Worm (Caenorhabditis elegans) whole organism, L1 larva: ENCODE results near the gene C30A5.16.

Experiments
- C04F5.9 ChIP-seq: sonication (generic microtip); optimal IDR thresholded peaks from 2 replicates; lab custom pipeline; 2016; ENCODE audit warnings: missing genetic modification characterization, missing compliant biosample characterization
- C16A3.4 ChIP-seq: fragments of 150-350 bp; optimal IDR thresholded peaks from 2 replicates; lab custom pipeline; 2014; ENCODE audit warnings: missing biosample characterization, missing genetic modification characterization
- C34B4.2 ChIP-seq: sonication (generic microtip); optimal IDR thresholded peaks from 2 replicates; lab custom pipeline; 2017; ENCODE audit warnings: mild to moderate bottlenecking, missing genetic modification characterization, missing compliant biosample characterization
- ama-1 ChIP-seq: fragments of 150-350 bp; optimal IDR thresholded peaks from 2 replicates; lab custom pipeline; 2014
- blmp-1 ChIP-seq: fragments of 150-350 bp; optimal IDR thresholded peaks from 2 replicates; lab custom pipeline; 2014; ENCODE audit warnings: missing biosample characterization, missing genetic modification characterization
- ceh-63 ChIP-seq: fragments of 200-800 bp; sonication (Bioruptor generic); optimal IDR thresholded peaks from 2 replicates; lab custom pipeline; 2018; ENCODE audit warnings: mild to moderate bottlenecking, missing genetic modification characterization, missing compliant biosample characterization
- ceh-8 ChIP-seq: fragments of 200-800 bp; sonication (Bioruptor generic); optimal IDR thresholded peaks from 2 replicates; lab custom pipeline; 2018; ENCODE audit warnings: mild to moderate bottlenecking, missing genetic modification characterization, moderate library complexity, missing compliant biosample characterization
- ceh-82 ChIP-seq, 3 experiments: fragments of 150-350 bp in 1 of 3; sonication (generic microtip) in 2 of 3; optimal IDR thresholded peaks; 2 replicates each; lab custom pipeline; 2014 to 2017; ENCODE audit warnings: missing biosample characterization in 3 of 3, missing genetic modification characterization in 3 of 3
- ceh-90 ChIP-seq: sonication (generic microtip); optimal IDR thresholded peaks from 2 replicates; lab custom pipeline; 2016; ENCODE audit warnings: missing genetic modification characterization, missing compliant biosample characterization
- ces-1 ChIP-seq: fragments of 150-350 bp; optimal IDR thresholded peaks from 2 replicates; lab custom pipeline; 2014; ENCODE audit warnings: missing biosample characterization, missing genetic modification reagents, missing genetic modification characterization
- dsc-1 ChIP-seq: sonication (generic microtip); optimal IDR thresholded peaks from 2 replicates; lab custom pipeline; 2016; ENCODE audit warnings: mild to moderate bottlenecking, missing genetic modification characterization, missing compliant biosample characterization
- egl-13 ChIP-seq: sonication (generic microtip); optimal IDR thresholded peaks from 2 replicates; lab custom pipeline; 2016; ENCODE audit warnings: missing genotype, missing genetic modification reagents, missing genetic modification characterization, missing compliant biosample characterization
- egl-27 ChIP-seq, 2 experiments: fragments of 150-350 bp in 1 of 2; sonication (generic microtip); optimal IDR thresholded peaks; 3 replicates each; lab custom pipeline; 2017 to 2018; ENCODE audit warnings: missing biosample characterization in 2 of 2, missing genetic modification characterization in 2 of 2, missing genetic modification reagents in 2 of 2
- elt-3 ChIP-seq, 6 experiments: fragments of 150-350 bp in 1 of 6; sonication (generic microtip); optimal IDR thresholded peaks; 2 replicates each; lab custom pipeline; 2017 to 2018; ENCODE audit warnings: missing biosample characterization in 6 of 6, missing genetic modification characterization in 6 of 6, inconsistent platforms in 1 of 6
- ets-5 ChIP-seq: fragments of 200-800 bp; sonication (Bioruptor generic); IDR thresholded peaks from 2 replicates; pipeline ENCODE4 v1.3.6; 2022; ENCODE audit warnings: missing genetic modification characterization, missing compliant biosample characterization
- fkh-10 ChIP-seq: sonication (generic microtip); optimal IDR thresholded peaks from 2 replicates; lab custom pipeline; 2017; ENCODE audit warnings: missing biosample characterization, missing genetic modification reagents, missing genetic modification characterization
- fkh-4 ChIP-seq: sonication (generic microtip); optimal IDR thresholded peaks from 2 replicates; lab custom pipeline; 2016; ENCODE audit warnings: missing compliant biosample characterization, missing genetic modification characterization, borderline replicate concordance
- fkh-8 ChIP-seq: sonication (generic microtip); optimal IDR thresholded peaks from 2 replicates; lab custom pipeline; 2016; ENCODE audit warnings: mild to moderate bottlenecking, missing genetic modification characterization, missing compliant biosample characterization
- hlh-17 ChIP-seq: fragments of 200-800 bp; sonication (Bioruptor generic); optimal IDR thresholded peaks from 2 replicates; lab custom pipeline; 2018; ENCODE audit warnings: missing genetic modification characterization, mild to moderate bottlenecking, missing compliant biosample characterization, moderate library complexity, borderline replicate concordance
- jun-1 ChIP-seq: fragments of 150-350 bp; optimal IDR thresholded peaks from 2 replicates; lab custom pipeline; 2014; ENCODE audit warnings: missing biosample characterization, missing genetic modification reagents, missing genetic modification characterization
- lin-13 ChIP-seq: fragments of 150-350 bp; optimal IDR thresholded peaks from 2 replicates; lab custom pipeline; 2014; ENCODE audit warnings: missing biosample characterization, missing genetic modification reagents, missing genetic modification characterization
- lin-14 ChIP-seq: fragments of 200-800 bp; sonication (Bioruptor generic); optimal IDR thresholded peaks from 2 replicates; lab custom pipeline; 2018; ENCODE audit warnings: mild to moderate bottlenecking, missing genetic modification characterization, moderate library complexity, missing compliant biosample characterization
- lin-15B ChIP-seq: fragments of 150-350 bp; sonication (generic microtip); optimal IDR thresholded peaks from 3 replicates; lab custom pipeline; 2014; ENCODE audit warnings: missing biosample characterization, missing genetic modification characterization
- lin-35 ChIP-seq, 2 experiments: fragments of 150-350 bp; optimal IDR thresholded peaks; 2 replicates each; lab custom pipeline; 2014; ENCODE audit warnings: missing biosample characterization in 2 of 2, missing genetic modification characterization in 2 of 2, missing genetic modification reagents in 2 of 2
- lin-39 ChIP-seq: fragments of 150-350 bp; optimal IDR thresholded peaks from 2 replicates; lab custom pipeline; 2014; ENCODE audit warnings: missing biosample characterization, missing genetic modification reagents, missing genetic modification characterization
- lir-3 ChIP-seq: sonication (generic microtip); optimal IDR thresholded peaks from 2 replicates; lab custom pipeline; 2016; ENCODE audit warnings: mild to moderate bottlenecking, missing genetic modification characterization, moderate library complexity, missing compliant biosample characterization; ENCODE audit not compliant: poor library complexity
- lsy-2 ChIP-seq, 2 experiments: fragments of 150-350 bp; optimal IDR thresholded peaks; 2 replicates each; lab custom pipeline; 2014; ENCODE audit warnings: missing biosample characterization in 2 of 2, missing genetic modification characterization in 2 of 2
- mdl-1 ChIP-seq, 2 experiments: fragments of 150-350 bp; optimal IDR thresholded peaks; 2 replicates each; lab custom pipeline; 2014 to 2017; ENCODE audit warnings: missing biosample characterization in 2 of 2, missing genetic modification characterization in 2 of 2, inconsistent platforms in 1 of 2
- mef-2 ChIP-seq: fragments of 150-350 bp; optimal IDR thresholded peaks from 2 replicates; lab custom pipeline; 2014; ENCODE audit warnings: missing biosample characterization, missing genetic modification characterization
- mep-1 ChIP-seq: fragments of 150-350 bp; optimal IDR thresholded peaks from 2 replicates; lab custom pipeline; 2014; ENCODE audit warnings: missing biosample characterization, missing genetic modification characterization
- nhr-11 ChIP-seq: fragments of 150-350 bp; optimal IDR thresholded peaks from 2 replicates; lab custom pipeline; 2014; ENCODE audit warnings: missing biosample characterization, missing genetic modification characterization
- nhr-19 ChIP-seq: fragments of 200-800 bp; sonication (Bioruptor generic); conservative IDR thresholded peaks from 2 replicates; pipeline ENCODE4 v1.3.6; 2022; ENCODE audit warnings: missing genetic modification characterization, missing compliant biosample characterization
- nhr-47 ChIP-seq: sonication (generic microtip); optimal IDR thresholded peaks from 2 replicates; lab custom pipeline; 2016; ENCODE audit warnings: mild to moderate bottlenecking, missing genetic modification characterization, moderate library complexity, missing compliant biosample characterization
- nhr-71 ChIP-seq: sonication (generic microtip); optimal IDR thresholded peaks from 2 replicates; lab custom pipeline; 2016; ENCODE audit warnings: mild to moderate bottlenecking, missing genetic modification characterization, moderate library complexity, missing compliant biosample characterization
- nhr-76 ChIP-seq: sonication (generic microtip); optimal IDR thresholded peaks from 2 replicates; lab custom pipeline; 2017; ENCODE audit warnings: missing biosample characterization, missing genetic modification characterization
- nhr-77 ChIP-seq: fragments of 150-350 bp; optimal IDR thresholded peaks from 2 replicates; lab custom pipeline; 2014; ENCODE audit warnings: missing biosample characterization, missing genetic modification characterization
- nhr-90 ChIP-seq: sonication (generic microtip); optimal IDR thresholded peaks from 2 replicates; lab custom pipeline; 2016; ENCODE audit warnings: mild to moderate bottlenecking, missing genetic modification characterization, missing compliant biosample characterization; ENCODE audit not compliant: poor library complexity
- pax-3 ChIP-seq: fragments of 200-800 bp; sonication (Bioruptor generic); optimal IDR thresholded peaks from 2 replicates; lab custom pipeline; 2018; ENCODE audit warnings: mild to moderate bottlenecking, missing genetic modification characterization, moderate library complexity, missing compliant biosample characterization
- skn-1 ChIP-seq: fragments of 150-350 bp; optimal IDR thresholded peaks from 2 replicates; lab custom pipeline; 2014; ENCODE audit warnings: missing biosample characterization, missing genetic modification characterization
- snu-23 ChIP-seq: sonication (generic microtip); optimal IDR thresholded peaks from 2 replicates; lab custom pipeline; 2016; ENCODE audit warnings: missing genetic modification characterization, missing compliant biosample characterization
- sox-4 ChIP-seq: sonication (generic microtip); optimal IDR thresholded peaks from 2 replicates; lab custom pipeline; 2016; ENCODE audit warnings: missing genetic modification characterization, missing compliant biosample characterization
- swsn-7 ChIP-seq: sonication (generic microtip); optimal IDR thresholded peaks from 2 replicates; lab custom pipeline; 2016; ENCODE audit warnings: missing genetic modification characterization, missing compliant biosample characterization
- tlp-1 ChIP-seq: fragments of 150-350 bp; optimal IDR thresholded peaks from 2 replicates; lab custom pipeline; 2014; ENCODE audit warnings: missing biosample characterization, missing genetic modification characterization
- unc-130 ChIP-seq: fragments of 150-350 bp; optimal IDR thresholded peaks from 2 replicates; lab custom pipeline; 2017; ENCODE audit warnings: missing biosample characterization, missing genetic modification characterization, inconsistent platforms
- unc-30 ChIP-seq: sonication (generic microtip); optimal IDR thresholded peaks from 2 replicates; lab custom pipeline; 2017; ENCODE audit warnings: missing biosample characterization, missing genetic modification characterization
- unc-62 ChIP-seq: fragments of 150-350 bp; optimal IDR thresholded peaks from 2 replicates; lab custom pipeline; 2014; ENCODE audit warnings: missing biosample characterization, missing genetic modification reagents, missing genetic modification characterization
- unc-86 ChIP-seq: sonication (generic microtip); optimal IDR thresholded peaks from 2 replicates; lab custom pipeline; 2016; ENCODE audit warnings: missing genetic modification characterization, missing compliant biosample characterization
- vab-15 ChIP-seq: sonication (generic microtip); optimal IDR thresholded peaks from 2 replicates; lab custom pipeline; 2017; ENCODE audit warnings: missing genotype, mild to moderate bottlenecking, missing genetic modification characterization, missing compliant biosample characterization
- zip-4 ChIP-seq: fragments of 200-800 bp; sonication (Bioruptor generic); optimal IDR thresholded peaks from 2 replicates; lab custom pipeline; 2018; ENCODE audit warnings: mild to moderate bottlenecking, missing genetic modification characterization, moderate library complexity, missing compliant biosample characterization
- ztf-11 ChIP-seq, 2 experiments: sonication (generic microtip); optimal IDR thresholded peaks; 2 replicates each; lab custom pipeline; 2016 to 2017; ENCODE audit warnings: missing genetic modification characterization in 2 of 2, missing biosample characterization in 1 of 2, missing compliant biosample characterization in 1 of 2
- ztf-4 ChIP-seq: fragments of 150-350 bp; optimal IDR thresholded peaks from 2 replicates; lab custom pipeline; 2014; ENCODE audit warnings: missing biosample characterization, missing genetic modification characterization

C30A5.16 gene

DNA sequence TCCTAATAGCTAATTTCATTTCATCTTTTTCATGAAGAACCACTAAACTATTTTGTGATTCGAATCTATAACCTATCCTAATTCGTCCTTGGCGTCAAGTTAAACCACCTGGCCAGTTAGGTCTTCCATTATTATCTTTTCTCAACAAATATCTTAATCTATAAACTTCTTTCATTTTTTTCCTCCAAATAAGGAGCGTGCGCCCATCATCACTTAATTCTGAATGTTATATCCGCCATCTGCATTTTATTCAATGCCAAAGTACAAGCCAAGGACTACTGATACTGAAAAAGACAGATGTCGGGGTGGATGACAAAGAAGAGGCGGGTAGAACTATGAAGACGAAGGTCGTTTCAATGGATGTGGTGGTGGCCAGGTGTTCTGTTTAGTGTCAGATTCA lies 10.9 kb downstream of the C30A5.16 start (continued):
- TF ChIP-seq nhr-19 (GFP tag; lab: Robert Waterston, UW): no peak
- no peak for TF ChIP-seq unc-130
- TF ChIP-seq nhr-76: no peak
- peak in 1 of 2 experiments; percentile 18 for TF ChIP-seq lsy-2 (tag; optimal IDR thresholded peaks at IDR 0.05; lab: Kevin White, UChicago)
- TF ChIP-seq swsn-7 (tag; lab: Kevin White, UChicago): no peak
- no peak for TF ChIP-seq tlp-1 (tag; lab: Kevin White, UChicago)
- TF ChIP-seq blmp-1 (tag; lab: Kevin White, UChicago): peak; percentile 36
- TF ChIP-seq pax-3 (tag; lab: Kevin White, UChicago): no peak
- TF ChIP-seq dsc-1 (tag; lab: Kevin White, UChicago): no peak
- TF ChIP-seq ama-1: no peak
- TF ChIP-seq skn-1 (tag; lab: Kevin White, UChicago): no peak
- no peak for TF ChIP-seq C16A3.4 (tag; lab: Kevin White, UChicago)
- TF ChIP-seq unc-62 (GFP tag; lab: Kevin White, UChicago): no peak
- peak; percentile 11 for TF ChIP-seq lin-13 (GFP tag; lab: Kevin White, UChicago)
- no peak for TF ChIP-seq ces-1 (GFP tag; lab: Kevin White, UChicago)
- TF ChIP-seq egl-27 (tag; optimal IDR thresholded peaks at IDR 0.05; lab: Kevin White, UChicago): no peak
- no peak for TF ChIP-seq nhr-47 (tag; lab: Kevin White, UChicago)
- TF ChIP-seq sox-4: no peak
- TF ChIP-seq unc-30 (tag; lab: Kevin White, UChicago): no peak
- TF ChIP-seq mdl-1 (tag; optimal IDR thresholded peaks at IDR 0.05; lab: Kevin White, UChicago): no peak
- no peak for TF ChIP-seq nhr-77 (tag; lab: Kevin White, UChicago)
- TF ChIP-seq elt-3 (tag; optimal IDR thresholded peaks at IDR 0.05; lab: Kevin White, UChicago): peak in 1 of 6 experiments; percentile 39
- TF ChIP-seq lir-3 (tag; lab: Kevin White, UChicago): no peak
- TF ChIP-seq C04F5.9: no peak
- no peak for TF ChIP-seq hlh-17 (GFP tag; lab: Kevin White, UChicago)
- TF ChIP-seq snu-23 (GFP tag; lab: Kevin White, UChicago): peak; percentile 6
- TF ChIP-seq zip-4: no peak
- no peak for TF ChIP-seq fkh-10 (GFP tag; lab: Kevin White, UChicago)
- no peak for TF ChIP-seq C34B4.2 (tag; lab: Kevin White, UChicago)
- TF ChIP-seq ceh-82 (tag; optimal IDR thresholded peaks at IDR 0.05; lab: Kevin White, UChicago): no peak
- no peak for TF ChIP-seq fkh-4 (tag; lab: Kevin White, UChicago)
- peak; percentile 63 for TF ChIP-seq lin-14
- no peak for TF ChIP-seq vab-15 (tag; lab: Kevin White, UChicago)
- TF ChIP-seq jun-1: no peak
- no peak for TF ChIP-seq fkh-8 (tag; lab: Kevin White, UChicago)
- peak; percentile 56 for TF ChIP-seq mep-1 (tag; lab: Kevin White, UChicago)
- TF ChIP-seq ceh-8 (GFP tag; lab: Kevin White, UChicago): no peak
- no peak for TF ChIP-seq ztf-4
- no peak for TF ChIP-seq lin-39 (tag; lab: Kevin White, UChicago)
- TF ChIP-seq ets-5 (GFP tag; lab: Robert Waterston, UW): no peak
- no peak for TF ChIP-seq nhr-11

ce11 chrIII:8229480-8229879 lies 11.5 kb downstream of the C30A5.16 start:
- no peak for TF ChIP-seq ces-1 (GFP tag; lab: Kevin White, UChicago)
- peak; percentile 71 for TF ChIP-seq fkh-8 (tag; lab: Kevin White, UChicago)
- peak; percentile 92 for TF ChIP-seq dsc-1 (tag; lab: Kevin White, UChicago)
- peak; percentile 91 for TF ChIP-seq unc-86 (tag; lab: Kevin White, UChicago)
- no peak for TF ChIP-seq hlh-17 (GFP tag; lab: Kevin White, UChicago)
- peak; percentile 73 for TF ChIP-seq nhr-71 (tag; lab: Kevin White, UChicago)
- TF ChIP-seq ceh-63 (GFP tag; lab: Kevin White, UChicago): no peak
- no peak for TF ChIP-seq tlp-1 (tag; lab: Kevin White, UChicago)
- TF ChIP-seq mef-2 (tag; lab: Kevin White, UChicago): no peak
- peak; percentile 45 for TF ChIP-seq ztf-4
- TF ChIP-seq elt-3 (tag; optimal IDR thresholded peaks at IDR 0.05; lab: Kevin White, UChicago): no peak
- peak; percentile 45 for TF ChIP-seq nhr-11
- no peak for TF ChIP-seq nhr-77 (tag; lab: Kevin White, UChicago)
- no peak for TF ChIP-seq nhr-90 (tag; lab: Kevin White, UChicago)
- TF ChIP-seq ceh-90 (tag; lab: Kevin White, UChicago): no peak
- peak; percentile 23 for TF ChIP-seq pax-3 (tag; lab: Kevin White, UChicago)
- peak; percentile 70 for TF ChIP-seq nhr-47 (tag; lab: Kevin White, UChicago)
- no peak for TF ChIP-seq lin-35 (GFP tag; optimal IDR thresholded peaks at IDR 0.05; lab: Kevin White, UChicago)
- no peak for TF ChIP-seq lin-15B (tag; lab: Kevin White, UChicago)
- TF ChIP-seq lin-13 (GFP tag; lab: Kevin White, UChicago): no peak
- TF ChIP-seq ztf-11 (tag; optimal IDR thresholded peaks at IDR 0.05; lab: Kevin White, UChicago): no peak
- TF ChIP-seq egl-13 (tag; lab: Kevin White, UChicago): peak; percentile 76
- peak; percentile 63 for TF ChIP-seq lin-14
- no peak for TF ChIP-seq vab-15 (tag; lab: Kevin White, UChicago)
